Worm (Caenorhabditis elegans) whole organism, L1 larva: ENCODE results near the gene B0024.4.

Experiments
- C04F5.9 ChIP-seq: sonication (generic microtip); optimal IDR thresholded peaks from 2 replicates; lab custom pipeline; 2016; ENCODE audit warnings: missing genetic modification characterization, missing compliant biosample characterization
- C34B4.2 ChIP-seq: sonication (generic microtip); optimal IDR thresholded peaks from 2 replicates; lab custom pipeline; 2017; ENCODE audit warnings: mild to moderate bottlenecking, missing genetic modification characterization, missing compliant biosample characterization
- F16B12.6 ChIP-seq: fragments of 150-350 bp; optimal IDR thresholded peaks from 2 replicates; lab custom pipeline; 2014; ENCODE audit warnings: missing biosample characterization, missing genetic modification characterization
- aly-2 ChIP-seq: fragments of 150-350 bp; optimal IDR thresholded peaks from 2 replicates; lab custom pipeline; 2014; ENCODE audit warnings: missing biosample characterization, missing genetic modification characterization
- ama-1 ChIP-seq: fragments of 150-350 bp; optimal IDR thresholded peaks from 2 replicates; lab custom pipeline; 2014
- blmp-1 ChIP-seq: fragments of 150-350 bp; optimal IDR thresholded peaks from 2 replicates; lab custom pipeline; 2014; ENCODE audit warnings: missing biosample characterization, missing genetic modification characterization
- ceh-8 ChIP-seq: fragments of 200-800 bp; sonication (Bioruptor generic); optimal IDR thresholded peaks from 2 replicates; lab custom pipeline; 2018; ENCODE audit warnings: mild to moderate bottlenecking, missing genetic modification characterization, moderate library complexity, missing compliant biosample characterization
- ceh-82 ChIP-seq, 3 experiments: fragments of 150-350 bp in 1 of 3; sonication (generic microtip) in 2 of 3; optimal IDR thresholded peaks; 2 replicates each; lab custom pipeline; 2014 to 2017; ENCODE audit warnings: missing biosample characterization in 3 of 3, missing genetic modification characterization in 3 of 3
- ceh-88 ChIP-seq: fragments of 200-800 bp; sonication (Bioruptor generic); IDR thresholded peaks from 2 replicates; pipeline ENCODE4 v1.3.6; 2022; ENCODE audit warnings: missing genetic modification characterization, missing compliant biosample characterization
- dpl-1 ChIP-seq, 3 experiments: fragments of 150-350 bp in 2 of 3; sonication (generic microtip) in 1 of 3; optimal IDR thresholded peaks; 2 replicates each; lab custom pipeline; 2014 to 2017; ENCODE audit warnings: missing biosample characterization in 3 of 3, missing genetic modification characterization in 3 of 3, missing genetic modification reagents in 3 of 3
- dsc-1 ChIP-seq: sonication (generic microtip); optimal IDR thresholded peaks from 2 replicates; lab custom pipeline; 2016; ENCODE audit warnings: mild to moderate bottlenecking, missing genetic modification characterization, missing compliant biosample characterization
- efl-1 ChIP-seq, 4 experiments: fragments of 150-350 bp; optimal IDR thresholded peaks in 3 of 4; peaks in 1 of 4; 1 replicate in 1 of 4; 2 replicates in 3 of 4; lab custom pipeline; 2014; ENCODE audit warnings: missing biosample characterization in 2 of 4, missing genetic modification characterization in 2 of 4, missing genetic modification reagents in 2 of 4
- efl-3 ChIP-seq: fragments of 200-800 bp; sonication (Bioruptor generic); optimal IDR thresholded peaks from 2 replicates; lab custom pipeline; 2018; ENCODE audit warnings: mild to moderate bottlenecking, missing genetic modification characterization, missing compliant biosample characterization
- egl-13 ChIP-seq: sonication (generic microtip); optimal IDR thresholded peaks from 2 replicates; lab custom pipeline; 2016; ENCODE audit warnings: missing genotype, missing genetic modification reagents, missing genetic modification characterization, missing compliant biosample characterization
- elt-2 ChIP-seq: sonication (generic microtip); optimal IDR thresholded peaks from 2 replicates; lab custom pipeline; 2016; ENCODE audit warnings: missing genetic modification characterization, mild to moderate bottlenecking, inconsistent platforms, missing compliant biosample characterization, missing genetic modification reagents
- elt-3 ChIP-seq, 6 experiments: fragments of 150-350 bp in 1 of 6; sonication (generic microtip); optimal IDR thresholded peaks; 2 replicates each; lab custom pipeline; 2017 to 2018; ENCODE audit warnings: missing biosample characterization in 6 of 6, missing genetic modification characterization in 6 of 6, inconsistent platforms in 1 of 6
- fkh-4 ChIP-seq: sonication (generic microtip); optimal IDR thresholded peaks from 2 replicates; lab custom pipeline; 2016; ENCODE audit warnings: missing compliant biosample characterization, missing genetic modification characterization, borderline replicate concordance
- fkh-8 ChIP-seq: sonication (generic microtip); optimal IDR thresholded peaks from 2 replicates; lab custom pipeline; 2016; ENCODE audit warnings: mild to moderate bottlenecking, missing genetic modification characterization, missing compliant biosample characterization
- grh-1 ChIP-seq: fragments of 200-800 bp; sonication (Bioruptor generic); IDR thresholded peaks from 2 replicates; pipeline ENCODE4 v1.3.6; 2022; ENCODE audit warnings: missing genetic modification reagents, missing genetic modification characterization, missing compliant biosample characterization
- irx-1 ChIP-seq: sonication (generic microtip); optimal IDR thresholded peaks from 2 replicates; lab custom pipeline; 2016; ENCODE audit warnings: missing genetic modification characterization, missing compliant biosample characterization
- isw-1 ChIP-seq: fragments of 200-800 bp; sonication (Bioruptor generic); IDR thresholded peaks from 2 replicates; pipeline ENCODE4 v1.3.6; 2022; ENCODE audit warnings: missing genetic modification characterization, missing compliant biosample characterization
- lin-13 ChIP-seq: fragments of 150-350 bp; optimal IDR thresholded peaks from 2 replicates; lab custom pipeline; 2014; ENCODE audit warnings: missing biosample characterization, missing genetic modification reagents, missing genetic modification characterization
- lin-14 ChIP-seq: fragments of 200-800 bp; sonication (Bioruptor generic); optimal IDR thresholded peaks from 2 replicates; lab custom pipeline; 2018; ENCODE audit warnings: mild to moderate bottlenecking, missing genetic modification characterization, moderate library complexity, missing compliant biosample characterization
- lin-15B ChIP-seq: fragments of 150-350 bp; sonication (generic microtip); optimal IDR thresholded peaks from 3 replicates; lab custom pipeline; 2014; ENCODE audit warnings: missing biosample characterization, missing genetic modification characterization
- lin-35 ChIP-seq, 2 experiments: fragments of 150-350 bp; optimal IDR thresholded peaks; 2 replicates each; lab custom pipeline; 2014; ENCODE audit warnings: missing biosample characterization in 2 of 2, missing genetic modification characterization in 2 of 2, missing genetic modification reagents in 2 of 2
- lin-39 ChIP-seq: fragments of 150-350 bp; optimal IDR thresholded peaks from 2 replicates; lab custom pipeline; 2014; ENCODE audit warnings: missing biosample characterization, missing genetic modification reagents, missing genetic modification characterization
- lir-3 ChIP-seq: sonication (generic microtip); optimal IDR thresholded peaks from 2 replicates; lab custom pipeline; 2016; ENCODE audit warnings: mild to moderate bottlenecking, missing genetic modification characterization, moderate library complexity, missing compliant biosample characterization; ENCODE audit not compliant: poor library complexity
- lsy-2 ChIP-seq, 2 experiments: fragments of 150-350 bp; optimal IDR thresholded peaks; 2 replicates each; lab custom pipeline; 2014; ENCODE audit warnings: missing biosample characterization in 2 of 2, missing genetic modification characterization in 2 of 2
- mab-9 ChIP-seq: fragments of 200-800 bp; sonication (Bioruptor generic); IDR thresholded peaks from 2 replicates; pipeline ENCODE4 v1.3.6; 2022; ENCODE audit warnings: missing genetic modification reagents, missing genetic modification characterization, missing compliant biosample characterization
- mdl-1 ChIP-seq, 2 experiments: fragments of 150-350 bp; optimal IDR thresholded peaks; 2 replicates each; lab custom pipeline; 2014 to 2017; ENCODE audit warnings: missing biosample characterization in 2 of 2, missing genetic modification characterization in 2 of 2, inconsistent platforms in 1 of 2
- mep-1 ChIP-seq: fragments of 150-350 bp; optimal IDR thresholded peaks from 2 replicates; lab custom pipeline; 2014; ENCODE audit warnings: missing biosample characterization, missing genetic modification characterization
- nhr-19 ChIP-seq: fragments of 200-800 bp; sonication (Bioruptor generic); conservative IDR thresholded peaks from 2 replicates; pipeline ENCODE4 v1.3.6; 2022; ENCODE audit warnings: missing genetic modification characterization, missing compliant biosample characterization
- nhr-20 ChIP-seq: sonication (generic microtip); optimal IDR thresholded peaks from 2 replicates; lab custom pipeline; 2016; ENCODE audit warnings: mild to moderate bottlenecking, missing genetic modification characterization, missing compliant biosample characterization
- nhr-47 ChIP-seq: sonication (generic microtip); optimal IDR thresholded peaks from 2 replicates; lab custom pipeline; 2016; ENCODE audit warnings: mild to moderate bottlenecking, missing genetic modification characterization, moderate library complexity, missing compliant biosample characterization
- nhr-71 ChIP-seq: sonication (generic microtip); optimal IDR thresholded peaks from 2 replicates; lab custom pipeline; 2016; ENCODE audit warnings: mild to moderate bottlenecking, missing genetic modification characterization, moderate library complexity, missing compliant biosample characterization
- nhr-85 ChIP-seq: sonication (generic microtip); peaks from one replicate; lab custom pipeline; 2016; ENCODE audit warnings: missing genetic modification characterization, inconsistent platforms, missing compliant biosample characterization
- nhr-90 ChIP-seq: sonication (generic microtip); optimal IDR thresholded peaks from 2 replicates; lab custom pipeline; 2016; ENCODE audit warnings: mild to moderate bottlenecking, missing genetic modification characterization, missing compliant biosample characterization; ENCODE audit not compliant: poor library complexity
- pax-3 ChIP-seq: fragments of 200-800 bp; sonication (Bioruptor generic); optimal IDR thresholded peaks from 2 replicates; lab custom pipeline; 2018; ENCODE audit warnings: mild to moderate bottlenecking, missing genetic modification characterization, moderate library complexity, missing compliant biosample characterization
- rnt-1 ChIP-seq: sonication (generic microtip); optimal IDR thresholded peaks from 2 replicates; lab custom pipeline; 2016; ENCODE audit warnings: mild to moderate bottlenecking, missing genetic modification characterization, moderate library complexity, missing compliant biosample characterization
- snu-23 ChIP-seq: sonication (generic microtip); optimal IDR thresholded peaks from 2 replicates; lab custom pipeline; 2016; ENCODE audit warnings: missing genetic modification characterization, missing compliant biosample characterization
- sox-4 ChIP-seq: sonication (generic microtip); optimal IDR thresholded peaks from 2 replicates; lab custom pipeline; 2016; ENCODE audit warnings: missing genetic modification characterization, missing compliant biosample characterization
- sup-37 ChIP-seq: fragments of 200-800 bp; sonication (Bioruptor generic); optimal IDR thresholded peaks from 2 replicates; lab custom pipeline; 2018; ENCODE audit warnings: mild to moderate bottlenecking, missing genetic modification characterization, missing compliant biosample characterization
- swsn-7 ChIP-seq: sonication (generic microtip); optimal IDR thresholded peaks from 2 replicates; lab custom pipeline; 2016; ENCODE audit warnings: missing genetic modification characterization, missing compliant biosample characterization
- tbx-2 ChIP-seq: sonication (generic microtip); optimal IDR thresholded peaks from 2 replicates; lab custom pipeline; 2016; ENCODE audit warnings: missing genetic modification characterization, missing compliant biosample characterization
- unc-130 ChIP-seq: fragments of 150-350 bp; optimal IDR thresholded peaks from 2 replicates; lab custom pipeline; 2017; ENCODE audit warnings: missing biosample characterization, missing genetic modification characterization, inconsistent platforms
- unc-86 ChIP-seq: sonication (generic microtip); optimal IDR thresholded peaks from 2 replicates; lab custom pipeline; 2016; ENCODE audit warnings: missing genetic modification characterization, missing compliant biosample characterization
- unc-98 ChIP-seq: fragments of 200-800 bp; sonication (Bioruptor generic); IDR thresholded peaks from 2 replicates; pipeline ENCODE4 v1.3.6; 2022; ENCODE audit warnings: missing genetic modification characterization, missing compliant biosample characterization
- xbp-1 ChIP-seq: sonication (generic microtip); optimal IDR thresholded peaks from 2 replicates; lab custom pipeline; 2016; ENCODE audit warnings: missing genetic modification characterization, missing compliant biosample characterization
- zip-4 ChIP-seq: fragments of 200-800 bp; sonication (Bioruptor generic); optimal IDR thresholded peaks from 2 replicates; lab custom pipeline; 2018; ENCODE audit warnings: mild to moderate bottlenecking, missing genetic modification characterization, moderate library complexity, missing compliant biosample characterization
- ztf-11 ChIP-seq, 2 experiments: sonication (generic microtip); optimal IDR thresholded peaks; 2 replicates each; lab custom pipeline; 2016 to 2017; ENCODE audit warnings: missing genetic modification characterization in 2 of 2, missing biosample characterization in 1 of 2, missing compliant biosample characterization in 1 of 2

Gene B0024.4

ce11 chrV:10341905-10342328 lies 44.7 kb downstream of the B0024.4 start, which contains the start of gene K07C5.13:
Gene K07C5.13, plus strand, starts transcription at chrV:10342055.
- TF ChIP-seq ceh-88 (GFP tag; lab: Robert Waterston, UW) (peak; percentile 57), grh-1 (GFP tag; lab: Robert Waterston, UW) (peak; percentile 89), unc-86 (tag; lab: Kevin White, UChicago) (peak; percentile 72), tbx-2 (tag; lab: Kevin White, UChicago) (peak; percentile 77), blmp-1 (peak; percentile 61), nhr-90 (peak; percentile 81), ceh-82 (tag; optimal IDR thresholded peaks at IDR 0.05; lab: Kevin White, UChicago) (peak; percentile 26 to 74 (median 58)), ceh-8 (GFP tag; lab: Kevin White, UChicago) (peak; percentile 19), rnt-1 (tag; lab: Kevin White, UChicago) (peak; percentile 85), isw-1 (GFP tag; lab: Robert Waterston, UW) (peak; percentile 74), swsn-7 (tag; lab: Kevin White, UChicago) (peak; percentile 88), nhr-19 (GFP tag; lab: Robert Waterston, UW) (peak; percentile 86), lsy-2 (tag; optimal IDR thresholded peaks at IDR 0.05; lab: Kevin White, UChicago) (peak; percentile 70 to 71), zip-4 (GFP tag; lab: Kevin White, UChicago) (peak; percentile 62), dpl-1 (GFP tag; optimal IDR thresholded peaks at IDR 0.05; lab: Kevin White, UChicago) (peak; percentile 44 to 72 (median 72)), xbp-1 (tag; lab: Kevin White, UChicago) (peak; percentile 80), sox-4 (tag; lab: Kevin White, UChicago) (peak; percentile 36), egl-13 (tag; lab: Kevin White, UChicago) (peak; percentile 74), lin-39 (peak; percentile 52), unc-98 (peak; percentile 73), lin-35 (GFP tag; optimal IDR thresholded peaks at IDR 0.05; lab: Kevin White, UChicago) (peak; percentile 38 to 76), elt-2 (tag; lab: Kevin White, UChicago) (peak; percentile 41), ama-1 (lab: Kevin White, UChicago) (peak; percentile 5), lin-15B (peak; percentile 42), nhr-85 (tag; lab: Kevin White, UChicago) (peak; percentile 85), efl-3 (GFP tag; lab: Kevin White, UChicago) (peak; percentile 55), lir-3 (tag; lab: Kevin White, UChicago) (peak; percentile 49), F16B12.6 (tag; lab: Kevin White, UChicago) (peak; percentile 28), fkh-4 (tag; lab: Kevin White, UChicago) (peak; percentile 55), pax-3 (tag; lab: Kevin White, UChicago) (peak; percentile 51), irx-1 (tag; lab: Kevin White, UChicago) (peak; percentile 79), mdl-1 (tag; optimal IDR thresholded peaks at IDR 0.05; lab: Kevin White, UChicago) (peak in 1 of 2 experiments; percentile 18), snu-23 (GFP tag; lab: Kevin White, UChicago) (peak; percentile 81), elt-3 (tag; optimal IDR thresholded peaks at IDR 0.05; lab: Kevin White, UChicago) (peak in 1 of 6 experiments; percentile 29), dsc-1 (peak; percentile 83), sup-37 (peak; percentile 47), ztf-11 (tag; optimal IDR thresholded peaks at IDR 0.05; lab: Kevin White, UChicago) (peak in 1 of 2 experiments; percentile 64), C04F5.9 (tag; lab: Kevin White, UChicago) (peak; percentile 17), mab-9 (peak; percentile 84), C34B4.2 (peak; percentile 10), nhr-47 (tag; lab: Kevin White, UChicago) (peak; percentile 87), fkh-8 (peak; percentile 24), unc-130 (peak; percentile 47), lin-13 (peak; percentile 58), aly-2 (tag; lab: Kevin White, UChicago) (peak; percentile 31), lin-14 (GFP tag; lab: Kevin White, UChicago) (peak; percentile 84), mep-1 (tag; lab: Kevin White, UChicago) (peak; percentile 16), nhr-20 (tag; lab: Kevin White, UChicago) (peak; percentile 78), efl-1 (optimal IDR thresholded peaks at IDR 0.05; lab: Kevin White, UChicago) (peak; percentile 64 to 72), efl-1 (GFP tag; optimal IDR thresholded peaks at IDR 0.05 in 1 of 2; lab: Kevin White, UChicago) (peak; percentile 57 to 97), nhr-71 (tag; lab: Kevin White, UChicago) (peak; percentile 86)
